Fruit fly (Drosophila melanogaster) whole organism, embryonic: ENCODE measurements around the gene uif.

Experiments used
- Antp ChIP-seq: fragments of 200-800 bp; sonication (Bioruptor generic); optimal IDR thresholded peaks from 3 replicates; lab custom pipeline; 2016; ENCODE audit warnings: missing biosample characterization, missing genetic modification characterization
- BtbVII ChIP-seq: fragments of 200-800 bp; sonication (Bioruptor generic); optimal IDR thresholded peaks from 3 replicates; lab custom pipeline; 2017; ENCODE audit warnings: missing biosample characterization, mild to moderate bottlenecking, missing genetic modification characterization
- CG10147 ChIP-seq: fragments of 200-800 bp; sonication (Bioruptor generic); optimal IDR thresholded peaks from 2 replicates; lab custom pipeline; 2019; ENCODE audit warnings: missing biosample characterization, mild to moderate bottlenecking, missing genetic modification characterization, moderate library complexity
- CG12659 ChIP-seq: fragments of 200-800 bp; sonication (Bioruptor generic); optimal IDR thresholded peaks from 3 replicates; lab custom pipeline; 2017; ENCODE audit warnings: mild to moderate bottlenecking, missing biosample characterization, missing genetic modification reagents, missing genetic modification characterization
- CG13123 ChIP-seq: fragments of 200-800 bp; sonication (Bioruptor generic); optimal IDR thresholded peaks from 2 replicates; lab custom pipeline; 2016; ENCODE audit warnings: missing biosample characterization, missing genetic modification characterization
- CG14965 ChIP-seq: fragments of 200-800 bp; sonication (Bioruptor generic); optimal IDR thresholded peaks from 2 replicates; lab custom pipeline; 2016; ENCODE audit warnings: missing biosample characterization, missing genetic modification characterization, borderline replicate concordance
- CG1602 ChIP-seq: fragments of 200-800 bp; sonication (Bioruptor generic); optimal IDR thresholded peaks from 3 replicates; lab custom pipeline; 2016; ENCODE audit warnings: missing biosample characterization, missing genetic modification characterization
- CG1832 ChIP-seq: fragments of 200-800 bp; sonication (Bioruptor generic); optimal IDR thresholded peaks from 2 replicates; lab custom pipeline; 2017; ENCODE audit warnings: missing biosample characterization, mild to moderate bottlenecking, missing genetic modification characterization, inconsistent platforms
- CG2199 ChIP-seq: fragments of 200-800 bp; sonication (Bioruptor generic); IDR thresholded peaks from 3 replicates; pipeline ENCODE4 v1.3.6; 2022; ENCODE audit warnings: missing biosample characterization, missing genetic modification characterization
- CG3163 ChIP-seq: fragments of 200-800 bp; sonication (Bioruptor generic); optimal IDR thresholded peaks from 3 replicates; lab custom pipeline; 2016; ENCODE audit warnings: missing biosample characterization, missing genetic modification characterization
- CG34422 ChIP-seq: fragments of 200-800 bp; sonication (Bioruptor generic); IDR thresholded peaks from 3 replicates; pipeline ENCODE4 v1.3.6; 2022; ENCODE audit warnings: missing biosample characterization, missing genetic modification characterization
- CG3995 ChIP-seq: fragments of 200-800 bp; sonication (Bioruptor generic); optimal IDR thresholded peaks from 3 replicates; lab custom pipeline; 2016; ENCODE audit warnings: missing biosample characterization, missing genetic modification characterization
- CG6689 ChIP-seq: fragments of 200-800 bp; sonication (Bioruptor generic); IDR thresholded peaks from 2 replicates; pipeline ENCODE4 v1.3.6; 2022; ENCODE audit warnings: missing biosample characterization, missing genetic modification characterization
- CG7963 ChIP-seq: fragments of 200-800 bp; sonication (Bioruptor generic); IDR thresholded peaks from 3 replicates; pipeline ENCODE4 v1.3.6; 2022; ENCODE audit warnings: missing biosample characterization, missing genetic modification characterization; ENCODE audit not compliant: partially characterized antibody
- CG8089 ChIP-seq: fragments of 200-800 bp; sonication (Bioruptor generic); optimal IDR thresholded peaks from 3 replicates; lab custom pipeline; 2016; ENCODE audit warnings: missing biosample characterization, missing genetic modification characterization
- CG8765 ChIP-seq: fragments of 200-800 bp; sonication (Bioruptor generic); IDR thresholded peaks from 2 replicates; pipeline ENCODE4 v1.3.6; 2022; ENCODE audit warnings: missing biosample characterization, missing genetic modification characterization
- CG9797 ChIP-seq: fragments of 200-800 bp; sonication (Bioruptor generic); optimal IDR thresholded peaks from 3 replicates; lab custom pipeline; 2018; ENCODE audit warnings: missing biosample characterization, mild to moderate bottlenecking, missing genetic modification characterization
- Deaf1 ChIP-seq: fragments of 200-800 bp; optimal IDR thresholded peaks from 3 replicates; lab custom pipeline; 2019; ENCODE audit warnings: missing biosample characterization, mild to moderate bottlenecking, missing genetic modification characterization, moderate library complexity
- Doc2 ChIP-seq: fragments of 200-800 bp; sonication (Bioruptor generic); IDR thresholded peaks from 2 replicates; pipeline ENCODE4 v1.3.6; 2022; ENCODE audit warnings: missing biosample characterization, missing genetic modification characterization
- Doc3 ChIP-seq: fragments of 200-800 bp; sonication (Bioruptor generic); IDR thresholded peaks from 3 replicates; pipeline ENCODE4 v1.3.6; 2022; ENCODE audit warnings: missing biosample characterization, missing genetic modification characterization; ENCODE audit not compliant: partially characterized antibody
- Fer2 ChIP-seq: fragments of 200-800 bp; sonication (Bioruptor generic); optimal IDR thresholded peaks from 2 replicates; lab custom pipeline; 2018; ENCODE audit warnings: missing biosample characterization, mild to moderate bottlenecking, missing genetic modification characterization, moderate library complexity
- H2.0 ChIP-seq: fragments of 200-800 bp; sonication (Bioruptor generic); IDR thresholded peaks from 2 replicates; pipeline ENCODE4 v1.3.6; 2022; ENCODE audit warnings: missing biosample characterization, missing genetic modification characterization
- HHEX ChIP-seq: fragments of 200-800 bp; sonication (Bioruptor generic); optimal IDR thresholded peaks from 3 replicates; lab custom pipeline; 2017; ENCODE audit warnings: missing biosample characterization, mild to moderate bottlenecking, missing genetic modification characterization, missing genetic modification reagents
- Sox100B ChIP-seq: fragments of 200-800 bp; sonication (Bioruptor generic); optimal IDR thresholded peaks from 3 replicates; lab custom pipeline; 2018; ENCODE audit warnings: missing biosample characterization, mild to moderate bottlenecking, missing genetic modification characterization
- Spps ChIP-seq: fragments of 200-800 bp; sonication (Bioruptor generic); optimal IDR thresholded peaks from 2 replicates; lab custom pipeline; 2018; ENCODE audit warnings: missing biosample characterization, mild to moderate bottlenecking, missing genetic modification characterization
- Sry-β ChIP-seq: fragments of 200-800 bp; sonication (Bioruptor generic); optimal IDR thresholded peaks from 2 replicates; lab custom pipeline; 2018; ENCODE audit warnings: missing biosample characterization, mild to moderate bottlenecking, missing genetic modification characterization, moderate library complexity
- al ChIP-seq: fragments of 200-800 bp; sonication (Bioruptor generic); IDR thresholded peaks from 2 replicates; pipeline ENCODE4 v1.3.6; 2022; ENCODE audit warnings: missing biosample characterization, missing genetic modification characterization
- bowl ChIP-seq: fragments of 200-800 bp; sonication (Bioruptor generic); IDR thresholded peaks from 2 replicates; pipeline ENCODE4 v1.3.6; 2022; ENCODE audit warnings: missing biosample characterization, missing genetic modification characterization
- bsh ChIP-seq, 2 experiments: fragments of 200-800 bp; sonication (Bioruptor generic); optimal IDR thresholded peaks; 2 replicates each; lab custom pipeline; 2017 to 2018; ENCODE audit warnings: mild to moderate bottlenecking in 2 of 2, missing biosample characterization in 2 of 2, missing genetic modification characterization in 2 of 2, moderate library complexity in 1 of 2
- btn ChIP-seq: fragments of 200-800 bp; sonication (Bioruptor generic); optimal IDR thresholded peaks from 2 replicates; lab custom pipeline; 2016; ENCODE audit warnings: missing biosample characterization, missing genetic modification characterization
- chm ChIP-seq: fragments of 200-800 bp; sonication (Bioruptor generic); IDR thresholded peaks from 2 replicates; pipeline ENCODE4 v1.3.6; 2022; ENCODE audit warnings: missing biosample characterization, missing genetic modification characterization
- dati ChIP-seq: fragments of 200-800 bp; sonication (Bioruptor generic); IDR thresholded peaks from 2 replicates; pipeline ENCODE4 v1.3.6; 2022; ENCODE audit warnings: missing biosample characterization, missing genetic modification characterization
- dmrt99B ChIP-seq: fragments of 200-800 bp; sonication (Bioruptor generic); optimal IDR thresholded peaks from 2 replicates; lab custom pipeline; 2018; ENCODE audit warnings: missing biosample characterization, mild to moderate bottlenecking, missing genetic modification characterization, moderate library complexity
- eyg ChIP-seq: fragments of 200-800 bp; sonication (Bioruptor generic); optimal IDR thresholded peaks from 3 replicates; lab custom pipeline; 2016; ENCODE audit warnings: missing biosample characterization, missing genetic modification characterization
- fd3F ChIP-seq: fragments of 200-800 bp; sonication (Bioruptor generic); optimal IDR thresholded peaks from 2 replicates; lab custom pipeline; 2018; ENCODE audit warnings: missing biosample characterization, mild to moderate bottlenecking, missing genetic modification characterization, moderate library complexity
- gce ChIP-seq: fragments of 200-800 bp; sonication (Bioruptor generic); IDR thresholded peaks from 3 replicates; pipeline ENCODE4 v1.3.6; 2022; ENCODE audit warnings: missing biosample characterization, missing genetic modification characterization
- gem ChIP-seq: fragments of 200-800 bp; sonication (Bioruptor generic); optimal IDR thresholded peaks from 2 replicates; lab custom pipeline; 2019; ENCODE audit warnings: missing biosample characterization, mild to moderate bottlenecking, missing genetic modification characterization, moderate library complexity
- mam ChIP-seq: fragments of 200-800 bp; sonication (Bioruptor generic); optimal IDR thresholded peaks from 3 replicates; lab custom pipeline; 2016; ENCODE audit warnings: missing biosample characterization, missing genetic modification characterization
- pnt ChIP-seq: fragments of 200-800 bp; sonication (Bioruptor generic); optimal IDR thresholded peaks from 3 replicates; lab custom pipeline; 2016; ENCODE audit warnings: missing biosample characterization, missing genetic modification characterization
- pros ChIP-seq: fragments of 200-800 bp; sonication (Bioruptor generic); optimal IDR thresholded peaks from 3 replicates; lab custom pipeline; 2019; ENCODE audit warnings: missing biosample characterization, mild to moderate bottlenecking, missing genetic modification characterization, moderate library complexity
- sc ChIP-seq, 3 experiments: fragments of >200 bp in 2 of 3; fragments of 200-800 bp in 1 of 3; sonication (Bioruptor generic) in 1 of 3; optimal IDR thresholded peaks; 2 replicates in 2 of 3; 3 replicates in 1 of 3; lab custom pipeline; 2017; ENCODE audit warnings: mild to moderate bottlenecking in 1 of 3, missing biosample characterization in 1 of 3, missing genetic modification characterization in 1 of 3, missing genetic modification reagents in 1 of 3
- sna ChIP-seq: fragments of 200-800 bp; sonication (Bioruptor generic); IDR thresholded peaks from 2 replicates; pipeline ENCODE4 v1.3.6; 2022; ENCODE audit warnings: missing biosample characterization, missing genetic modification characterization; ENCODE audit not compliant: partially characterized antibody
- ssp ChIP-seq: fragments of 200-800 bp; sonication (Bioruptor generic); IDR thresholded peaks from 2 replicates; pipeline ENCODE4 v1.3.6; 2022; ENCODE audit warnings: missing biosample characterization, missing genetic modification characterization
- tgo ChIP-seq: fragments of 200-800 bp; sonication (Bioruptor generic); IDR thresholded peaks from 3 replicates; pipeline ENCODE4 v1.3.6; 2022; ENCODE audit warnings: missing biosample characterization, missing genetic modification characterization
- toy ChIP-seq: fragments of 200-800 bp; sonication (Bioruptor generic); IDR thresholded peaks from 2 replicates; pipeline ENCODE4 v1.3.6; 2022; ENCODE audit warnings: missing biosample characterization, missing genetic modification characterization
- tx ChIP-seq: fragments of 200-800 bp; sonication (Bioruptor generic); optimal IDR thresholded peaks from 2 replicates; lab custom pipeline; 2016; ENCODE audit warnings: missing biosample characterization, missing genetic modification characterization
- yki ChIP-seq: fragments of >200 bp; optimal IDR thresholded peaks from 3 replicates; lab custom pipeline; 2018
- z ChIP-seq: fragments of 200-800 bp; sonication (Bioruptor generic); IDR thresholded peaks from 3 replicates; pipeline ENCODE4 v1.3.6; 2022; ENCODE audit warnings: missing biosample characterization, missing genetic modification characterization
- zfh1 ChIP-seq: fragments of 200-800 bp; sonication (Bioruptor generic); IDR thresholded peaks from 3 replicates; pipeline ENCODE4 v1.3.6; 2022; ENCODE audit warnings: missing biosample characterization, missing genetic modification characterization

The uif gene

DNA sequence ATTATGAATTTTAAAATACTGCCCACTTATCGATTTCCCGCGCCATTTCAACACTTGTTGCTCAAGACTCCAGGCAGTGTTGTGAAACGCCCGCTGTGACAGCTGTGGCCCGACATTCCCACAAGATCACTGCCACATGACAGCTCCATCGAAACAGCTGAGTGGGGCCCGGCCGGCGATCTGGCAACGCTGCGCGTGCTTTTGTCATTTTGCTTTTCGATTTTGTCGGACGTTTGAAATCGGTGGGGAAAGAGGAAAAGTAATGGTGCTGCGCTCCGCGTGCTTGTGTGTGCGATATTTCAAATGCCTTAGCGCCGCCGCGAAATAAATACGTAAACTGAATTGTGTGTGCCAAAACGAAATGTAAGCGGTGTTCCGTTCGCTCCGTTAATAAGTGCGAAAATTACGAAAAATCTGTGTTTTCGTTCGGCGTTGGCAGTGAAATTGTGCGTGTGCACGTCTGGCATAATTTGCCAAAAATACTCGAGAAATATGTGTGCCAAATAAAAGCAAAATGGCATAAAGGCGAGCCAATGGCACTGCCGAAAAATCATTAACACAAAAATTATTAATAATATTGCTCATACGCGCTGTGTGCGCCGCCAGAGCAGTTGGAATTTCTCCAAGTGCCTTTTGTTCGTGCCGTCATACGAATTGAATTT lies 32.1 kb upstream of the uif start (continued):
- TF ChIP-seq al (GFP tag; lab: Robert Waterston, UW) (peak; percentile 36), Spps (no peak), Sox100B (GFP tag; lab: Kevin White, UChicago) (peak; percentile 33), btn (GFP tag; lab: Kevin White, UChicago) (no peak), CG14965 (GFP tag; lab: Kevin White, UChicago) (no peak), Sry-β (GFP tag; lab: Kevin White, UChicago) (peak; percentile 22), CG10147 (GFP tag; lab: Kevin White, UChicago) (peak; percentile 31), bsh (GFP tag; optimal IDR thresholded peaks at IDR 0.05; lab: Kevin White, UChicago) (peak in 1 of 2 experiments; percentile 28), pnt (GFP tag; lab: Kevin White, UChicago) (no peak), bowl (GFP tag; lab: Robert Waterston, UW) (no peak), Doc3 (GFP tag; lab: Robert Waterston, UW) (peak; percentile 47; the same call in 2 of the 3 replicates), Doc2 (GFP tag; lab: Robert Waterston, UW) (no peak), CG3995 (GFP tag; lab: Kevin White, UChicago) (peak; percentile 9), tgo (GFP tag; lab: Robert Waterston, UW) (peak; percentile 46), Deaf1 (tag; lab: Kevin White, UChicago) (peak; percentile 53), sna (GFP tag; lab: Robert Waterston, UW) (peak; percentile 66; the same call in 1 of the 2 replicates), CG13123 (GFP tag; lab: Kevin White, UChicago) (peak; percentile 51), gem (peak; percentile 58), fd3F (peak; percentile 5), mam (peak; percentile 51), CG12659 (GFP tag; lab: Kevin White, UChicago) (peak; percentile 93), yki (lab: Kevin White, UChicago) (no peak), CG1832 (no peak), toy (GFP tag; lab: Robert Waterston, UW) (no peak), z (no peak), CG6689 (0 out of 2 replicates have a peak, but pooled peaks have one; percentile 42), CG8765 (GFP tag; lab: Robert Waterston, UW) (no peak), ssp (GFP tag; lab: Robert Waterston, UW) (peak; percentile 29; the same call in 1 of the 2 replicates), pros (GFP tag; lab: Kevin White, UChicago) (no peak), gce (no peak; the same call in 2 of the 3 replicates), BtbVII (no peak), tx (peak; percentile 4), chm (GFP tag; lab: Robert Waterston, UW) (peak; percentile 64), CG2199 (GFP tag; lab: Robert Waterston, UW) (no peak), CG1602 (GFP tag; lab: Kevin White, UChicago) (no peak), sc (optimal IDR thresholded peaks at IDR 0.05; lab: Kevin White, UChicago) (no peak), sc (GFP tag; optimal IDR thresholded peaks at IDR 0.05; lab: Kevin White, UChicago) (no peak), Antp (GFP tag; lab: Kevin White, UChicago) (peak; percentile 51), CG3163 (GFP tag; lab: Kevin White, UChicago) (no peak), zfh1 (GFP tag; lab: Robert Waterston, UW) (peak; percentile 32; the same call in 1 of the 3 replicates), CG7963 (GFP tag; lab: Robert Waterston, UW) (peak; percentile 37; the same call in 1 of the 3 replicates), dmrt99B (peak; percentile 41), eyg (no peak), H2.0 (GFP tag; lab: Robert Waterston, UW) (no peak; the same call in none of the 2 replicates), HHEX (GFP tag; lab: Kevin White, UChicago) (peak; percentile 51), Fer2 (tag; lab: Kevin White, UChicago) (no peak), CG9797 (GFP tag; lab: Kevin White, UChicago) (peak; percentile 13), CG8089 (GFP tag; lab: Kevin White, UChicago) (no peak), CG34422 (GFP tag; lab: Robert Waterston, UW) (peak; percentile 87), dati (no peak)
